Fruit fly (Drosophila melanogaster) whole organism, embryonic: ENCODE measurements around the gene Megf8.

Experiments
- Abd-B ChIP-seq: fragments of 200-800 bp; sonication (Bioruptor generic); optimal IDR thresholded peaks from 2 replicates; lab custom pipeline; 2018; ENCODE audit warnings: missing biosample characterization, mild to moderate bottlenecking, missing genetic modification characterization, moderate library complexity
- Adf1 ChIP-seq: fragments of 200-800 bp; sonication (Bioruptor generic); IDR thresholded peaks from 2 replicates; pipeline ENCODE4 v1.3.6; 2022; ENCODE audit warnings: missing biosample characterization, missing genetic modification characterization
- Bgb ChIP-seq: fragments of 200-800 bp; sonication (Bioruptor generic); IDR thresholded peaks from 2 replicates; pipeline ENCODE4 v1.3.6; 2022; ENCODE audit warnings: missing biosample characterization, missing genetic modification characterization; ENCODE audit not compliant: partially characterized antibody
- CG10147 ChIP-seq: fragments of 200-800 bp; sonication (Bioruptor generic); optimal IDR thresholded peaks from 2 replicates; lab custom pipeline; 2019; ENCODE audit warnings: missing biosample characterization, mild to moderate bottlenecking, missing genetic modification characterization, moderate library complexity
- CG10565 ChIP-seq: fragments of 200-800 bp; sonication (Bioruptor generic); optimal IDR thresholded peaks from 3 replicates; lab custom pipeline; 2016; ENCODE audit warnings: missing biosample characterization, mild to moderate bottlenecking, missing genetic modification characterization
- CG10979 ChIP-seq: fragments of 200-800 bp; sonication (Bioruptor generic); optimal IDR thresholded peaks from 2 replicates; lab custom pipeline; 2018; ENCODE audit warnings: missing biosample characterization, mild to moderate bottlenecking, missing genetic modification characterization, moderate library complexity
- CG11504 ChIP-seq: fragments of 200-800 bp; sonication (Bioruptor generic); optimal IDR thresholded peaks from 3 replicates; lab custom pipeline; 2019; ENCODE audit warnings: missing biosample characterization, mild to moderate bottlenecking, missing genetic modification characterization, moderate library complexity
- CG12769 ChIP-seq: fragments of 200-800 bp; sonication (Bioruptor generic); optimal IDR thresholded peaks from 2 replicates; lab custom pipeline; 2019; ENCODE audit warnings: missing biosample characterization, mild to moderate bottlenecking, missing genetic modification characterization, moderate library complexity
- CG13894 ChIP-seq: fragments of 200-800 bp; sonication (Bioruptor generic); optimal IDR thresholded peaks from 3 replicates; lab custom pipeline; 2018; ENCODE audit warnings: missing biosample characterization, mild to moderate bottlenecking, missing genetic modification characterization, moderate library complexity
- CG14860 ChIP-seq: fragments of 200-800 bp; sonication (Bioruptor generic); IDR thresholded peaks from 3 replicates; pipeline ENCODE4 v1.3.6; 2022; ENCODE audit warnings: missing biosample characterization, missing genetic modification characterization; ENCODE audit not compliant: partially characterized antibody
- CG15011 ChIP-seq: fragments of 200-800 bp; sonication (Bioruptor generic); optimal IDR thresholded peaks from 3 replicates; lab custom pipeline; 2018; ENCODE audit warnings: missing biosample characterization, mild to moderate bottlenecking, missing genetic modification characterization
- CG15601 ChIP-seq: fragments of 200-800 bp; sonication (Bioruptor generic); optimal IDR thresholded peaks from 3 replicates; lab custom pipeline; 2019; ENCODE audit warnings: missing biosample characterization, mild to moderate bottlenecking, missing genetic modification characterization, moderate library complexity
- CG17359 ChIP-seq: fragments of 200-800 bp; sonication (Bioruptor generic); optimal IDR thresholded peaks from 3 replicates; lab custom pipeline; 2018; ENCODE audit warnings: missing biosample characterization, mild to moderate bottlenecking, missing genetic modification characterization, moderate library complexity
- CG17612 ChIP-seq: fragments of 200-800 bp; sonication (Bioruptor generic); IDR thresholded peaks from 2 replicates; pipeline ENCODE4 v1.3.6; 2022; ENCODE audit warnings: missing biosample characterization, missing genetic modification characterization
- CG2889 ChIP-seq: fragments of 200-800 bp; sonication (Bioruptor generic); IDR thresholded peaks from 3 replicates; pipeline ENCODE4 v1.3.6; 2022; ENCODE audit warnings: missing biosample characterization, missing genetic modification characterization
- CG31365 ChIP-seq: fragments of 200-800 bp; sonication (Bioruptor generic); optimal IDR thresholded peaks from 2 replicates; lab custom pipeline; 2018; ENCODE audit warnings: missing biosample characterization, mild to moderate bottlenecking, missing genetic modification characterization
- CG34422 ChIP-seq: fragments of 200-800 bp; sonication (Bioruptor generic); IDR thresholded peaks from 3 replicates; pipeline ENCODE4 v1.3.6; 2022; ENCODE audit warnings: missing biosample characterization, missing genetic modification characterization
- CG3847 ChIP-seq: fragments of 200-800 bp; sonication (Bioruptor generic); IDR thresholded peaks from 2 replicates; pipeline ENCODE4 v1.3.6; 2022; ENCODE audit warnings: missing biosample characterization, missing genetic modification characterization
- CG8089 ChIP-seq: fragments of 200-800 bp; sonication (Bioruptor generic); optimal IDR thresholded peaks from 3 replicates; lab custom pipeline; 2016; ENCODE audit warnings: missing biosample characterization, missing genetic modification characterization
- CG8290 ChIP-seq, 3 experiments: fragments of 200-800 bp; sonication (Bioruptor generic); optimal IDR thresholded peaks; 2 replicates each; lab custom pipeline; 2016 to 2019; ENCODE audit warnings: missing biosample characterization in 3 of 3, missing genetic modification characterization in 3 of 3, mild to moderate bottlenecking in 2 of 3, moderate library complexity in 1 of 3
- Chrac-16 ChIP-seq: fragments of 200-800 bp; sonication (Bioruptor generic); optimal IDR thresholded peaks from 3 replicates; lab custom pipeline; 2016; ENCODE audit warnings: missing biosample characterization, missing genetic modification characterization
- CoRest ChIP-seq: fragments of 200-800 bp; sonication (Bioruptor generic); optimal IDR thresholded peaks from 3 replicates; lab custom pipeline; 2018; ENCODE audit warnings: missing biosample characterization, mild to moderate bottlenecking, missing genetic modification characterization, moderate library complexity
- HHEX ChIP-seq: fragments of 200-800 bp; sonication (Bioruptor generic); optimal IDR thresholded peaks from 3 replicates; lab custom pipeline; 2017; ENCODE audit warnings: missing biosample characterization, mild to moderate bottlenecking, missing genetic modification characterization, missing genetic modification reagents
- HmgZ ChIP-seq: fragments of 200-800 bp; sonication (Bioruptor generic); optimal IDR thresholded peaks from 2 replicates; lab custom pipeline; 2018; ENCODE audit warnings: missing biosample characterization, mild to moderate bottlenecking, missing genetic modification characterization
- Myb ChIP-seq: fragments of 200-800 bp; sonication (Bioruptor generic); optimal IDR thresholded peaks from 2 replicates; lab custom pipeline; 2016; ENCODE audit warnings: missing biosample characterization, missing genetic modification characterization
- NfI ChIP-seq: fragments of 200-800 bp; sonication (Bioruptor generic); optimal IDR thresholded peaks from 3 replicates; lab custom pipeline; 2018; ENCODE audit warnings: missing biosample characterization, mild to moderate bottlenecking, missing genetic modification characterization, moderate library complexity
- TFAM ChIP-seq: fragments of 200-800 bp; sonication (Bioruptor generic); optimal IDR thresholded peaks from 2 replicates; lab custom pipeline; 2017; ENCODE audit warnings: missing biosample characterization, missing genetic modification characterization, inconsistent platforms
- al ChIP-seq: fragments of 200-800 bp; sonication (Bioruptor generic); IDR thresholded peaks from 2 replicates; pipeline ENCODE4 v1.3.6; 2022; ENCODE audit warnings: missing biosample characterization, missing genetic modification characterization
- aop ChIP-seq: fragments of 200-800 bp; sonication (Bioruptor generic); IDR thresholded peaks from 2 replicates; pipeline ENCODE4 v1.3.6; 2022; ENCODE audit warnings: missing biosample characterization, missing genetic modification characterization
- az2 ChIP-seq: fragments of 200-800 bp; sonication (Bioruptor generic); optimal IDR thresholded peaks from 3 replicates; lab custom pipeline; 2016; ENCODE audit warnings: missing biosample characterization, missing genetic modification characterization
- crol ChIP-seq: fragments of 200-800 bp; sonication (Bioruptor generic); IDR thresholded peaks from 2 replicates; pipeline ENCODE4 v1.3.6; 2022; ENCODE audit warnings: missing biosample characterization, missing genetic modification characterization
- ems ChIP-seq: fragments of 200-800 bp; sonication (Bioruptor generic); optimal IDR thresholded peaks from 3 replicates; lab custom pipeline; 2016; ENCODE audit warnings: missing biosample characterization, missing genetic modification characterization
- fd3F ChIP-seq: fragments of 200-800 bp; sonication (Bioruptor generic); optimal IDR thresholded peaks from 2 replicates; lab custom pipeline; 2018; ENCODE audit warnings: missing biosample characterization, mild to moderate bottlenecking, missing genetic modification characterization, moderate library complexity
- fd96Cb ChIP-seq: fragments of 200-800 bp; sonication (Bioruptor generic); optimal IDR thresholded peaks from 2 replicates; lab custom pipeline; 2018; ENCODE audit warnings: missing biosample characterization, mild to moderate bottlenecking, missing genetic modification characterization, moderate library complexity
- gce ChIP-seq: fragments of 200-800 bp; sonication (Bioruptor generic); IDR thresholded peaks from 3 replicates; pipeline ENCODE4 v1.3.6; 2022; ENCODE audit warnings: missing biosample characterization, missing genetic modification characterization
- gcm ChIP-seq: fragments of 200-800 bp; sonication (Bioruptor generic); optimal IDR thresholded peaks from 2 replicates; lab custom pipeline; 2019; ENCODE audit warnings: missing biosample characterization, mild to moderate bottlenecking, missing genetic modification characterization, moderate library complexity
- gfzf ChIP-seq: fragments of 200-800 bp; sonication (Bioruptor generic); optimal IDR thresholded peaks from 2 replicates; lab custom pipeline; 2016; ENCODE audit warnings: missing biosample characterization, mild to moderate bottlenecking, missing genetic modification characterization, moderate library complexity
- grau ChIP-seq: fragments of 200-800 bp; optimal IDR thresholded peaks from 3 replicates; lab custom pipeline; 2019; ENCODE audit warnings: missing biosample characterization, mild to moderate bottlenecking, missing genetic modification characterization, moderate library complexity
- ham ChIP-seq: fragments of 200-800 bp; sonication (Bioruptor generic); IDR thresholded peaks from 2 replicates; pipeline ENCODE4 v1.3.6; 2022; ENCODE audit warnings: missing biosample characterization, missing genetic modification characterization
- klu ChIP-seq: fragments of 200-800 bp; sonication (Bioruptor generic); IDR thresholded peaks from 2 replicates; pipeline ENCODE4 v1.3.6; 2022; ENCODE audit warnings: missing biosample characterization, missing genetic modification characterization
- lilli ChIP-seq: fragments of 200-800 bp; sonication (Bioruptor generic); optimal IDR thresholded peaks from 3 replicates; lab custom pipeline; 2016; ENCODE audit warnings: missing biosample characterization, missing genetic modification characterization
- lmd ChIP-seq: fragments of 200-800 bp; sonication (Bioruptor generic); IDR thresholded peaks from 2 replicates; pipeline ENCODE4 v1.3.6; 2022; ENCODE audit warnings: missing biosample characterization, missing genetic modification characterization
- onecut ChIP-seq: fragments of 200-800 bp; sonication (Bioruptor generic); IDR thresholded peaks from 2 replicates; pipeline ENCODE4 v1.3.6; 2022; ENCODE audit warnings: missing biosample characterization, missing genetic modification characterization
- row ChIP-seq: fragments of 200-800 bp; sonication (Bioruptor generic); IDR thresholded peaks from 3 replicates; pipeline ENCODE4 v1.3.6; 2022; ENCODE audit warnings: missing biosample characterization, missing genetic modification characterization
- unc-4 ChIP-seq: fragments of 200-800 bp; sonication (Bioruptor generic); IDR thresholded peaks from 2 replicates; pipeline ENCODE4 v1.3.6; 2022; ENCODE audit warnings: missing biosample characterization, missing genetic modification characterization; ENCODE audit not compliant: partially characterized antibody
- vfl ChIP-seq: fragments of 200-800 bp; sonication (Bioruptor generic); optimal IDR thresholded peaks from 2 replicates; lab custom pipeline; 2016; ENCODE audit warnings: missing biosample characterization, missing genetic modification characterization
- wor ChIP-seq: fragments of 200-800 bp; sonication (Bioruptor generic); IDR thresholded peaks from 2 replicates; pipeline ENCODE4 v1.3.6; 2022; ENCODE audit warnings: missing biosample characterization, missing genetic modification characterization
- yki ChIP-seq: fragments of >200 bp; optimal IDR thresholded peaks from 3 replicates; lab custom pipeline; 2018
- zf30C ChIP-seq: fragments of 200-800 bp; sonication (Bioruptor generic); optimal IDR thresholded peaks from 3 replicates; lab custom pipeline; 2018; ENCODE audit warnings: missing biosample characterization, mild to moderate bottlenecking, missing genetic modification characterization

Gene Megf8

dm6 chr2L:8086736-8087467, 43.6 kb downstream of the Megf8 start (continued):
- no peak for TF ChIP-seq CG15601
- TF ChIP-seq Abd-B (GFP tag; lab: Kevin White, UChicago) = no peak
- peak; percentile 2 for TF ChIP-seq grau (tag; lab: Kevin White, UChicago)
- no peak for TF ChIP-seq fd3F (GFP tag; lab: Kevin White, UChicago)
- TF ChIP-seq zf30C = no peak
- no peak for TF ChIP-seq onecut
- peak; percentile 0 for TF ChIP-seq Myb (GFP tag; lab: Kevin White, UChicago)
- TF ChIP-seq yki (lab: Kevin White, UChicago) = no peak
- peak; percentile 13; the same call in 1 of the 3 replicates for TF ChIP-seq CG34422 (GFP tag; lab: Robert Waterston, UW)
- no peak for TF ChIP-seq az2 (GFP tag; lab: Kevin White, UChicago)
- peak; percentile 27 for TF ChIP-seq lilli (GFP tag; lab: Kevin White, UChicago)
- TF ChIP-seq CG12769 (tag; lab: Kevin White, UChicago) = peak; percentile 80
- 0 out of 2 replicates have a peak, but pooled peaks have one; percentile 8 for TF ChIP-seq CG3847 (GFP tag; lab: Robert Waterston, UW)
- TF ChIP-seq CG17359 = peak; percentile 1
- TF ChIP-seq Chrac-16 (GFP tag; lab: Kevin White, UChicago) = no peak
- TF ChIP-seq HHEX (GFP tag; lab: Kevin White, UChicago) = no peak
- no peak for TF ChIP-seq fd96Cb (tag; lab: Kevin White, UChicago)
- no peak for TF ChIP-seq wor (GFP tag; lab: Robert Waterston, UW)
- no peak for TF ChIP-seq CG31365 (tag; lab: Kevin White, UChicago)
- TF ChIP-seq CG15011 (GFP tag; lab: Kevin White, UChicago) = no peak
- 0 out of 2 replicates have a peak, but pooled peaks have one; percentile 28 for TF ChIP-seq lmd (GFP tag; lab: Robert Waterston, UW)
- TF ChIP-seq CG14860 (GFP tag; lab: Robert Waterston, UW) = no peak
- TF ChIP-seq ems = no peak
- TF ChIP-seq CG10979 (tag; lab: Kevin White, UChicago) = no peak
- TF ChIP-seq crol (GFP tag; lab: Robert Waterston, UW) = peak; percentile 53; the same call in 1 of the 2 replicates
- TF ChIP-seq NfI (GFP tag; lab: Kevin White, UChicago) = no peak
- TF ChIP-seq gce (GFP tag; lab: Robert Waterston, UW) = no peak
- TF ChIP-seq unc-4 (GFP tag; lab: Robert Waterston, UW) = no peak
- no peak for TF ChIP-seq CG8089 (GFP tag; lab: Kevin White, UChicago)
- TF ChIP-seq row (GFP tag; lab: Robert Waterston, UW) = peak; percentile 65
- peak; percentile 17 for TF ChIP-seq CoRest (tag; lab: Kevin White, UChicago)
- peak; percentile 61 for TF ChIP-seq CG13894 (tag; lab: Kevin White, UChicago)
- no peak for TF ChIP-seq vfl (GFP tag; lab: Kevin White, UChicago)
- TF ChIP-seq CG11504 (tag; lab: Kevin White, UChicago) = peak; percentile 34
- no peak for TF ChIP-seq aop (GFP tag; lab: Robert Waterston, UW)
- TF ChIP-seq al (GFP tag; lab: Robert Waterston, UW) = no peak
- TF ChIP-seq HmgZ (tag; lab: Kevin White, UChicago) = peak; percentile 17
- no peak for TF ChIP-seq TFAM
- TF ChIP-seq ham = 0 out of 2 replicates have a peak, but pooled peaks have one; percentile 10
- TF ChIP-seq Bgb (GFP tag; lab: Robert Waterston, UW) = no peak; the same call in 1 of the 2 replicates
- TF ChIP-seq gfzf = no peak
- TF ChIP-seq CG8290 (GFP tag; optimal IDR thresholded peaks at IDR 0.05; lab: Kevin White, UChicago) = no peak
- TF ChIP-seq CG8290 (tag; optimal IDR thresholded peaks at IDR 0.05; lab: Kevin White, UChicago) = peak in 1 of 2 experiments; percentile 53
- TF ChIP-seq CG17612 (GFP tag; lab: Robert Waterston, UW) = no peak
- TF ChIP-seq CG10147 (GFP tag; lab: Kevin White, UChicago) = peak; percentile 23
- no peak for TF ChIP-seq gcm (GFP tag; lab: Kevin White, UChicago)
- TF ChIP-seq Adf1 = peak; percentile 49; the same call in 1 of the 2 replicates
- TF ChIP-seq klu = no peak
- no peak for TF ChIP-seq CG2889
- TF ChIP-seq CG10565 (GFP tag; lab: Kevin White, UChicago) = no peak
